Worm (Caenorhabditis elegans): Measurements from ENCODE around the gene F02D10.2.

The F02D10.2 gene

DNA sequence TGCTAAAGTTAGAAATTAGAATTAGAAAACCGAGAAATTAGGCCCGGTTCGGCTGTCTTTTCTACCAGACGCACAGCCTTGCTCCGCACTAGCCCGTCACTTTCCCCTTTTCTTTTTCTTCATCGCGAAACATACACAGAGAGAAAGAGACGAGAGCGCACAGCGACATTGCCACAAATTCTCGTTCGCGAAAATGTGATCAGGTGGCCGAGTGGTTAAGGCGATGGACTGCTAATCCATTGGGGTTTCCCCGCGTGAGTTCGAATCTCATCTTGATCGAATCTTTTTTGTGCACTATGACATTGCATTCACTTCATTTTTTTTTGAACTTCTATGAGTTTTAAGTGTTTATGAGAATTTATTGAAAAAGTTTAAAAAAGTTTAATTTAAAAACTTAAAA, 21.2 kb downstream of the F02D10.2 start (continued):
- TF ChIP-seq nhr-102 (tag; optimal IDR thresholded peaks at IDR 0.05) = peak; percentile 56
- TF ChIP-seq mxl-3 (GFP tag; optimal IDR thresholded peaks at IDR 0.05) = peak; percentile 38
- TF ChIP-seq F26F4.8 (GFP tag; conservative IDR thresholded peaks at IDR 0.05) = peak; percentile 42; the same call in 1 of the 2 replicates
- 0 out of 2 replicates have a peak, but pooled peaks have one; percentile 40 for TF ChIP-seq ceh-44 (GFP tag; IDR thresholded peaks at IDR 0.05)
- no peak for TF ChIP-seq ZK546.5 (tag; optimal IDR thresholded peaks at IDR 0.05)
- no peak for TF ChIP-seq tag-97 (GFP tag; IDR thresholded peaks at IDR 0.05)
- TF ChIP-seq Y48G9A.11 (GFP tag; IDR thresholded peaks at IDR 0.05) = no peak
- TF ChIP-seq dmd-6 (GFP tag; IDR thresholded peaks at IDR 0.05) = peak; percentile 65
- TF ChIP-seq fos-1 (tag; optimal IDR thresholded peaks at IDR 0.05) = no peak
- 0 out of 2 replicates have a peak, but pooled peaks have one; percentile 67 for TF ChIP-seq nhr-42 (GFP tag; IDR thresholded peaks at IDR 0.05)
- peak; percentile 38 for TF ChIP-seq dve-1 (tag; optimal IDR thresholded peaks at IDR 0.05; ENCODE audit: insufficient read depth)
- TF ChIP-seq rbr-2 (tag; optimal IDR thresholded peaks at IDR 0.05) = peak; percentile 74
- TF ChIP-seq lin-29 (GFP tag; IDR thresholded peaks at IDR 0.05) = 0 out of 2 replicates have a peak, but pooled peaks have one; percentile 44
- peak; percentile 56; the same call in 1 of the 2 replicates for TF ChIP-seq lin-38 (GFP tag; IDR thresholded peaks at IDR 0.05)
- TF ChIP-seq ces-1 (GFP tag; optimal IDR thresholded peaks at IDR 0.05) = no peak
- no peak for TF ChIP-seq lsy-2 (tag; optimal IDR thresholded peaks at IDR 0.05)
- no peak for TF ChIP-seq saeg-2 (GFP tag; IDR thresholded peaks at IDR 0.05)
- TF ChIP-seq spr-1 (tag; optimal IDR thresholded peaks at IDR 0.05) = peak; percentile 44
- TF ChIP-seq hlh-30 (tag; optimal IDR thresholded peaks at IDR 0.05; ENCODE audit: insufficient read depth) = peak; percentile 70
- TF ChIP-seq dmd-8 (GFP tag; IDR thresholded peaks at IDR 0.05) = 0 out of 2 replicates have a peak, but pooled peaks have one; percentile 61
- peak; percentile 89 for TF ChIP-seq hmg-1.1 (GFP tag; IDR thresholded peaks at IDR 0.05)
- no peak for TF ChIP-seq duxl-1 (tag; optimal IDR thresholded peaks at IDR 0.05; ENCODE audit: poor library complexity)
- no peak for TF ChIP-seq daf-19 (GFP tag; conservative IDR thresholded peaks at IDR 0.05)
- 0 out of 2 replicates have a peak, but pooled peaks have one; percentile 18 for TF ChIP-seq tra-1 (GFP tag; IDR thresholded peaks at IDR 0.05)
- TF ChIP-seq php-3 (GFP tag; IDR thresholded peaks at IDR 0.05) = peak; percentile 27; the same call in 1 of the 2 replicates
- TF ChIP-seq mdl-1 (tag; optimal IDR thresholded peaks at IDR 0.05) = peak in 1 of 2 experiments; percentile 29
- no peak for TF ChIP-seq nhr-25 (tag; optimal IDR thresholded peaks at IDR 0.05; ENCODE audit: borderline replicate concordance, insufficient read depth)
- TF ChIP-seq madf-5 (GFP tag; IDR thresholded peaks at IDR 0.05) = 0 out of 4 replicates have a peak, but pooled peaks of 1 of the 2 experiments have one; percentile 39
- no peak for TF ChIP-seq lin-15B (tag; optimal IDR thresholded peaks at IDR 0.05)
- TF ChIP-seq F37D6.2 (tag; optimal IDR thresholded peaks at IDR 0.05) = peak; percentile 66
- TF ChIP-seq ZK337.2 (GFP tag; IDR thresholded peaks at IDR 0.05) = peak; percentile 63
- TF ChIP-seq jun-1 (tag; optimal IDR thresholded peaks at IDR 0.05) = peak; percentile 20
- TF ChIP-seq hlh-11 (tag; optimal IDR thresholded peaks at IDR 0.05) = peak; percentile 47
- TF ChIP-seq zfp-3 (GFP tag; conservative IDR thresholded peaks at IDR 0.05) = peak; percentile 37; the same call in 1 of the 2 replicates
- peak; percentile 81 for TF ChIP-seq snpc-1.2 (GFP tag; IDR thresholded peaks at IDR 0.05)
- TF ChIP-seq D1046.2 (GFP tag; IDR thresholded peaks at IDR 0.05) = 0 out of 2 replicates have a peak, but pooled peaks have one; percentile 69
- TF ChIP-seq Y5F2A.4 (GFP tag; optimal IDR thresholded peaks at IDR 0.05) = no peak
- TF ChIP-seq T26A8.4 (GFP tag; IDR thresholded peaks at IDR 0.05) = peak; percentile 74
- TF ChIP-seq unc-130 (GFP tag; optimal IDR thresholded peaks at IDR 0.05) = no peak
- peak; percentile 51 for TF ChIP-seq ztf-7 (tag; optimal IDR thresholded peaks at IDR 0.05)
- TF ChIP-seq hif-1 (tag; optimal IDR thresholded peaks at IDR 0.05) = no peak
- TF ChIP-seq zip-2 (tag; optimal IDR thresholded peaks at IDR 0.05) = peak; percentile 23
- TF ChIP-seq lin-39 (tag; optimal IDR thresholded peaks at IDR 0.05) = no peak
- TF ChIP-seq zip-11 (GFP tag; IDR thresholded peaks at IDR 0.05) = 0 out of 2 replicates have a peak, but pooled peaks have one; percentile 27
- TF ChIP-seq set-16 (GFP tag; IDR thresholded peaks at IDR 0.05) = no peak
- peak; percentile 0 to 37 for TF ChIP-seq daf-16 (GFP tag; optimal IDR thresholded peaks at IDR 0.05)
- peak; percentile 52 for TF ChIP-seq daf-16 (tag; optimal IDR thresholded peaks at IDR 0.05)
- TF ChIP-seq F49E8.2 (tag; optimal IDR thresholded peaks at IDR 0.05; ENCODE audit: borderline replicate concordance) = no peak
- TF ChIP-seq mep-1 (tag; optimal IDR thresholded peaks at IDR 0.05) = no peak

Measured in whole organism, L4 larva.